Worm (Caenorhabditis elegans): ENCODE measurements around the gene C09E10.3.
A peak's percentile ranks its signal among the peaks of the same experiment; 100 is the strongest.

The C09E10.3 gene

DNA sequence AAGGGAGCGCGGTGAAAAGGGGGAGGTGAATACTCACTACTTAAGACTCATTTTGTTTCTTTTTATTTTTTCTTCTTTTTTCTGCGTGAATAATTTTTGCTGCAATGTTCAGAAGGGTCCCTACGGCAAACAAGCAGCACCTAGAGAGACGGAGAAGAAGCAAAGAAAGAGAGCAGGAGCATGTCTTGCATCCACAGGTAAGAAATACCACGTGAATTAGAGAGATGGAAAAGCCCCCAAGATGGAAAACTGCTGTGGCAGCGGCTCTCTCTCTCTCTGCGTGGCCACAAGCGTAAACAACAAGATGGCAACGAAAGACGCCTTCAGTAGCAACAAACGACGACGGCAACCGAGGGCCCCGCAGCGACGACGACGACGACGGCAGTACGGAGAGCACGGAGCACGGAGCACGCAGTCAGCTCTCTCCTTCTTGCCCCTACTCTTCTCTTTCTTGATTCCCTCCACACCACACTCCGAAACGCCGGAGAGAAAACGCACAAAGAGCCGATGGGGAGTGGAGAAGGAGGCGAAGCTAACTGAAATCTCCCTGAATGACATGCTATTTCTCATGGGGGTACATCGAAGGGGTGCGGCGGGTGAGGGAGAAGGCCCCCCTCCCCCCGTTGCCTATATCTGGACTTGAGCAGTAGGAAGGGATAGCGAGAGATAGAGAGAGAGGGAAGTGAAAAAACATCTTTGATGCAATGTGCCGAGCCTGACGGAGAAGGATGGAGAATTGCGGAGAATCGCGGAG lies 1.7 kb upstream of the C09E10.3 start (continued):
- TF ChIP-seq unc-3 (GFP tag; conservative IDR thresholded peaks at IDR 0.05) (no peak), unc-3 (tag; optimal IDR thresholded peaks at IDR 0.05) (peak; percentile 44), ceh-2 (tag; optimal IDR thresholded peaks at IDR 0.05) (no peak), gmeb-2 (tag; optimal IDR thresholded peaks at IDR 0.05) (no peak), unc-55 (GFP tag; optimal IDR thresholded peaks at IDR 0.05) (no peak), ceh-14 (tag; optimal IDR thresholded peaks at IDR 0.05) (peak; percentile 76), ceh-18 (tag; optimal IDR thresholded peaks at IDR 0.05) (peak; percentile 90), elt-2 (tag; optimal IDR thresholded peaks at IDR 0.05) (no peak), che-1 (tag; optimal IDR thresholded peaks at IDR 0.05) (no peak)

DNA sequence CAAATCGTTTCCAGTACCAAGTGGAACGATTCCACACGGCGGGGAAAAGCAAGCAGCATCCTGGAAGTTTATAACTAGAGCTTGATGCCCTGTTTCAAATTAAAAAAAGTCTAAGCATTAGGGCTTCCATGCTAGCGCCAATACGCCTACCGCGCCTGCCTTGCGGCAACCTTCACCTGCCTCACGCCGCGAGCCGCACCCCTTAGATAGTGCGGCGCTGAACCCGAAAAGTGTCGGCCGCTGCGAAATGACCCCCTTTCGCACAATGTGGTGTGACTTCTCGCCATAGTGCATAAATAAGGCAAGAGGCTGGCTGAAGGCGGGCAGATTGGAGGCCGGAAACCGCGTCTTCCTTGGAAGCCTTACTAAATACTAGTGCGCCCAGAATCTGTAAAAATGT lies 4.7 kb downstream of the C09E10.3 start:
- peak; percentile 22 for TF ChIP-seq sdc-2 (tag; optimal IDR thresholded peaks at IDR 0.05)
- peak; percentile 19 for TF ChIP-seq ref-2 (tag; optimal IDR thresholded peaks at IDR 0.05)
- TF ChIP-seq sox-4 (tag; optimal IDR thresholded peaks at IDR 0.05), result peak; percentile 18
- peak; percentile 20 for TF ChIP-seq ceh-34 (tag; optimal IDR thresholded peaks at IDR 0.05)
- TF ChIP-seq elt-4 (tag; optimal IDR thresholded peaks at IDR 0.05), result peak; percentile 61
- no peak for TF ChIP-seq ceh-9 (tag; optimal IDR thresholded peaks at IDR 0.05)
- no peak for TF ChIP-seq pros-1 (tag; optimal IDR thresholded peaks at IDR 0.05)

ce11 chrX:982598-982997 lies 8.6 kb downstream of the C09E10.3 start:
- TF ChIP-seq ceh-34 (tag; optimal IDR thresholded peaks at IDR 0.05), result no peak
- no peak for TF ChIP-seq ceh-31 (tag; optimal IDR thresholded peaks at IDR 0.05)
- no peak for TF ChIP-seq rnt-1 (tag; optimal IDR thresholded peaks at IDR 0.05)
- no peak for TF ChIP-seq pqm-1 (tag; optimal IDR thresholded peaks at IDR 0.05)
- TF ChIP-seq elt-2 (tag; optimal IDR thresholded peaks at IDR 0.05), result no peak
- no peak for TF ChIP-seq fkh-6 (tag; optimal IDR thresholded peaks at IDR 0.05)
- TF ChIP-seq ceh-6 (GFP tag; optimal IDR thresholded peaks at IDR 0.05), result no peak
- no peak for TF ChIP-seq sdc-2 (tag; optimal IDR thresholded peaks at IDR 0.05)
- no peak for TF ChIP-seq mec-3 (tag; optimal IDR thresholded peaks at IDR 0.05; ENCODE audit: borderline replicate concordance)
- no peak for TF ChIP-seq nhr-232 (tag; optimal IDR thresholded peaks at IDR 0.05)
- TF ChIP-seq lim-6 (tag; optimal IDR thresholded peaks at IDR 0.05), result no peak

DNA sequence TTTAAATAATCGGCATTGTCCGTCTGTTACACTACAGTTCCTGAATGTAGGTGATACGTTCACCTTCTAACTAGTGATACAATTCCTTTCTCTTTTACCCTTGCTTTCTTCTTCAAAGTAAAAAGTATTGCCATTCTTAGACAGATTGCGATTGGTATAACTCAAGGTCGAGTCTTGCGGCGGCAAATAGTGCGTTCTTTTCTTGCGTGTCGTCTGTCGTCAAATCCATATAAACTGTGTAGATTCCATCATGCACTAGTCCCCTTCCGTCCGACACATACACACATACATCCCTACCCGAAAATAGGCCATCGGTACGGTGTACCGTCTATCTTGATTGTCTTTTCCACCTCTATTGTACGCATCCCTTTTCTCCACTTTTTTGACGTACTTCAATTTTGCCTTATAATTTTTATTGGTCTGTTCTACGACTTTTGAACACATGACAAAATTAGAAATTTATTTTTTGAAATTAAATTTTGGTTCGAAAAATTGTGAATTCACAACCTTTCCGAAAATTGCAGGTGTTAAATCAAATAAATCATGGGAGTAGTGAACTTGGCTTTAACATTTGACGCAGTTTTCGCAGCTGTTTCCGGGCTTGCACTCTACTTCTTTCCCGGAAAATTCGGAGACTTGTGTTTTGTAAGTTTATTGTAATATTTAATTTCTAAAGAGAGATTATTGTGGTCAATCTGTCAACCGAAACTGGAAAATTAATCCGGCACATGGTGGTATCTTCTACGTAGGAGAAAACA lies 10.7 kb downstream of the C09E10.3 start, which contains the start of gene C44C1.1:
Gene C44C1.1 (plus strand): TSS at position 525 of the 758 bp plus-strand sequence.
- TF ChIP-seq elt-2 (tag; optimal IDR thresholded peaks at IDR 0.05) (no peak), C08G9.2 (tag; optimal IDR thresholded peaks at IDR 0.05) (no peak), hlh-13 (GFP tag; optimal IDR thresholded peaks at IDR 0.05) (no peak), pax-1 (tag; optimal IDR thresholded peaks at IDR 0.05) (no peak), pha-2 (tag; optimal IDR thresholded peaks at IDR 0.05) (no peak), ref-2 (tag; optimal IDR thresholded peaks at IDR 0.05) (no peak), hlh-15 (tag; optimal IDR thresholded peaks at IDR 0.05) (no peak), sox-4 (tag; optimal IDR thresholded peaks at IDR 0.05) (no peak), eyg-1 (tag; optimal IDR thresholded peaks at IDR 0.05) (no peak)

DNA sequence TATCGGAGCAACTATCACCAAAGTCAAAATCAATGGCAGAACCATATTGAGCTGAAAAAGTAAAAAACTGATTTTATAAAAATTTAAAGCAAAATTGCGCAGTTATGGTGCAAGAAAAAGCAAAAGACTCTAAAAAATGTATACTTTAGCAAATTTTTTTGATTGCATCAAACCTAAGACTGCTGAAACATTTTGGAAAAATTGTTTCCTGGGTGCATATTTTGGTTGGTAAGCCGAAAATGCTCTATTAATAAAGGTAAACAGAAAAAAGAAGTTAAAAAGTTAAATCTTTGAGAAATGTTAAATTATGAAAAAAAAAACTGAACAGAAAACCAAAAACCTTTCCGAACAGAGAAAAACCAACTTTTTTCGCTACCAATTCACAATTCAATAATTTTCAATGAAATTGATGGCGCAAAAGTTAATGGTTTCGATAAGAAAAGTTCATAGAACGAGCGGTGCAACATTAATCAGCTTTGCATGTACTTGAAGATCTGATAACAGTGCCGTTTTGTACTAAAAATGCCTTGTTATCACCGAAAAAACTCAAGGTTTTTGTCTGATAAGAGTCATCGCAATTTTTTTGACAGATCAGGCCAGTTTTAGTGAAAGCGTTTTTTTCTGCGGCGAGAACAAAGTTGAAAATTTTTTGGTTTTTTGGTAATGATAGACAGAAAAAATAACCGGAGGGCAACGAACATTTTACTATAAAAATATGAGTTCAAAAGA lies 13.1 kb downstream of the C09E10.3 start, which contains the start of gene abhd-3.2:
Gene abhd-3.2 (minus strand): TSS at position 51 of the 729 bp plus-strand sequence.
- TF ChIP-seq pha-2 (tag; optimal IDR thresholded peaks at IDR 0.05), result no peak
- TF ChIP-seq elt-2 (tag; optimal IDR thresholded peaks at IDR 0.05), result peak; percentile 95

Data from whole organism, late embryonic.